Fruit fly (Drosophila melanogaster): ENCODE measurements around the gene tzn.

The tzn gene

DNA sequence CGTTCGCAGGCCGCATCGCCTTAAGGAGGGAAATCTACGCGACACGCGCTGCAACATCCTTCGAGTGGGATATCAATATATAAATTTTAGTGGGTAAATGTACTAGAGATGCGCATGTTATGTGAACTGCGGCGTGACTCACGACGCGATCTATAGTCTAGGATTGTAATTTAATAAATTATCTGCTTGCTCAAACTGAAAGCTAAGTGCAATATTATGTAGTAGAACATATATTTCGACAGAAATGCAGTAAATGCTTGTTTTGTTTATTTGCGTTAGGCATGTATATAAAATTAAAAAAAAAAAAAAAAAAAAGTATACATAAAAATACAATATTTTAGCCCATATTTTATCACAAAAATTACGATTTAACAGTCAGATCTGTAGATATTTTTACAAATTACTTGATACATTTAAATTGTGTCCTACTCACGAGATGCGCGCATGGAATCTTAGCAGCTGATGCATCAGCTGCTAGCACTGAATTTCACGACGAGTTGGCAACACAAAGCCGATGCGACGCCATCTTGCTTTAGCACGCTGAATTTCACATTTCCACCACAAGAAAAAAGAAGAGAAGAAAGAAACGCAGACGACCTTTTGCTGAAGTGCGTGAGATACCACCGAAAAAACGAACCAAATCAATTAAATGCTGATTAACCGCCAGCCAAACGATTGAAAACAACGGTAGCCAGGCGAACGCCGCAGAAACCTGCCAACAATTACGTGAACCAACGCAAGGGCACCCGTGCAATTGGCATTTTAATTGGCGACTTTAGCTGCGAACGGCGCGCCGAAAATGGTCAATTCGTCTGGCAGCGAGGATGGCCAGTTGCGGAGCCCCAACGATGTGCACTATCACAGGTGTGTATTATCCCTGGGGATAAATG is 27.2 kb upstream of the tzn start, which contains the start of the genes CG4042 and Pitslre (continued):
- TF ChIP-seq BtbVII (GFP tag; optimal IDR thresholded peaks at IDR 0.05) (peak; percentile 0), Scr (GFP tag; IDR thresholded peaks at IDR 0.05; ENCODE audit: partially characterized antibody) (peak; percentile 78), mam (GFP tag; optimal IDR thresholded peaks at IDR 0.05) (peak; percentile 53), CG17359 (tag; optimal IDR thresholded peaks at IDR 0.05) (peak; percentile 55), Dek (tag; optimal IDR thresholded peaks at IDR 0.05) (peak; percentile 36), CG9437 (GFP tag; optimal IDR thresholded peaks at IDR 0.05) (peak; percentile 53), CG2875 (GFP tag; optimal IDR thresholded peaks at IDR 0.05) (no peak), Oli (tag; optimal IDR thresholded peaks at IDR 0.05) (peak; percentile 28), CG31365 (tag; optimal IDR thresholded peaks at IDR 0.05) (no peak), ap (GFP tag; IDR thresholded peaks at IDR 0.05) (0 out of 2 replicates have a peak, but pooled peaks have one; percentile 23), slbo (GFP tag; IDR thresholded peaks at IDR 0.05) (peak; percentile 44), ATbp (GFP tag; optimal IDR thresholded peaks at IDR 0.05) (no peak), D19B (GFP tag; optimal IDR thresholded peaks at IDR 0.05) (peak; percentile 25), dm (GFP tag; optimal IDR thresholded peaks at IDR 0.05) (no peak), CG18764 (GFP tag; optimal IDR thresholded peaks at IDR 0.05) (peak; percentile 54), CG16813 (GFP tag; IDR thresholded peaks at IDR 0.05; ENCODE audit: partially characterized antibody) (peak; percentile 74; the same call in 2 of the 3 replicates), CG17361 (GFP tag; IDR thresholded peaks at IDR 0.05) (no peak), usp (GFP tag; optimal IDR thresholded peaks at IDR 0.05) (no peak), Doc2 (GFP tag; IDR thresholded peaks at IDR 0.05) (no peak), CG13296 (GFP tag; optimal IDR thresholded peaks at IDR 0.05) (peak; percentile 47), CG4730 (GFP tag; IDR thresholded peaks at IDR 0.05) (0 out of 2 replicates have a peak, but pooled peaks have one; percentile 6), Usf (GFP tag; optimal IDR thresholded peaks at IDR 0.05) (no peak), CG12942 (GFP tag; optimal IDR thresholded peaks at IDR 0.05) (peak; percentile 29), HLH4C (GFP tag; IDR thresholded peaks at IDR 0.05; ENCODE audit: partially characterized antibody) (peak; percentile 57; the same call in 2 of the 3 replicates), CG6765 (GFP tag; optimal IDR thresholded peaks at IDR 0.05) (no peak), CG12744 (GFP tag; optimal IDR thresholded peaks at IDR 0.05) (no peak), CG5245 (GFP tag; optimal IDR thresholded peaks at IDR 0.05) (no peak), hbn (GFP tag; IDR thresholded peaks at IDR 0.05; ENCODE audit: partially characterized antibody) (peak; percentile 71), YL-1 (GFP tag; optimal IDR thresholded peaks at IDR 0.05) (peak; percentile 73), Trl (optimal IDR thresholded peaks at IDR 0.05) (no peak), Trl (GFP tag; optimal IDR thresholded peaks at IDR 0.05) (no peak), Ets97D (GFP tag; optimal IDR thresholded peaks at IDR 0.05) (peak; percentile 48), row (GFP tag; IDR thresholded peaks at IDR 0.05) (peak; percentile 86), CG12071 (GFP tag; optimal IDR thresholded peaks at IDR 0.05) (no peak), CG17829 (tag; optimal IDR thresholded peaks at IDR 0.05) (peak; percentile 31), CG3407 (GFP tag; optimal IDR thresholded peaks at IDR 0.05) (peak; percentile 8), ttk (GFP tag; IDR thresholded peaks at IDR 0.05) (no peak), D (optimal IDR thresholded peaks at IDR 0.05) (no peak), D (GFP tag; optimal IDR thresholded peaks at IDR 0.05) (peak; percentile 28), ash1 (GFP tag; optimal IDR thresholded peaks at IDR 0.05) (no peak), seq (GFP tag; IDR thresholded peaks at IDR 0.05) (0 out of 2 replicates have a peak, but pooled peaks have one; percentile 8), tap (tag; optimal IDR thresholded peaks at IDR 0.05) (peak; percentile 31), Hr3 (GFP tag; optimal IDR thresholded peaks at IDR 0.05) (peak; percentile 61), CG9215 (GFP tag; IDR thresholded peaks at IDR 0.05) (peak; percentile 41), D19A (tag; optimal IDR thresholded peaks at IDR 0.05) (peak; percentile 37), CG1792 (GFP tag; optimal IDR thresholded peaks at IDR 0.05) (no peak), CG2889 (GFP tag; IDR thresholded peaks at IDR 0.05) (no peak), Lpt (GFP tag; optimal IDR thresholded peaks at IDR 0.05) (no peak), kah (GFP tag; optimal IDR thresholded peaks at IDR 0.05) (no peak), pum (GFP tag; optimal IDR thresholded peaks at IDR 0.05) (no peak)
